Worm (Caenorhabditis elegans) whole organism, mixed stage, embryonic: ENCODE results near the gene H01G02.1.

Experiments
- elt-1 ChIP-seq: sonication (generic microtip); optimal IDR thresholded peaks from 2 replicates; lab custom pipeline; 2017; ENCODE audit warnings: missing genetic modification characterization, mild to moderate bottlenecking, missing compliant biosample characterization, antibody characterized with exemption, moderate library complexity, borderline replicate concordance; ENCODE audit not compliant: insufficient read depth
- lin-13 ChIP-seq: fragments of 150-350 bp; optimal IDR thresholded peaks from 2 replicates; lab custom pipeline; 2014; ENCODE audit warnings: missing biosample characterization, missing genetic modification characterization
- lsy-2 ChIP-seq: fragments of 150-350 bp; optimal IDR thresholded peaks from 2 replicates; lab custom pipeline; 2014; ENCODE audit warnings: missing biosample characterization, missing genetic modification characterization
- mep-1 ChIP-seq: fragments of 150-350 bp; optimal IDR thresholded peaks from 2 replicates; lab custom pipeline; 2017; ENCODE audit warnings: missing biosample characterization, missing genetic modification reagents, missing genetic modification characterization, inconsistent platforms
- nhr-2 ChIP-seq: fragments of 150-350 bp; optimal IDR thresholded peaks from 2 replicates; lab custom pipeline; 2014; ENCODE audit warnings: missing biosample characterization, missing genetic modification characterization
- nhr-237 ChIP-seq: fragments of 150-350 bp; optimal IDR thresholded peaks from 2 replicates; lab custom pipeline; 2014; ENCODE audit warnings: missing biosample characterization, missing genetic modification characterization
- snpc-4 ChIP-seq: fragments of 150-350 bp; optimal IDR thresholded peaks from 2 replicates; lab custom pipeline; 2014; ENCODE audit warnings: missing biosample characterization, missing genetic modification characterization
- unc-62 ChIP-seq: fragments of 150-350 bp; optimal IDR thresholded peaks from 2 replicates; lab custom pipeline; 2014; ENCODE audit warnings: missing biosample characterization, missing genetic modification reagents, missing genetic modification characterization
- ztf-11 ChIP-seq: fragments of 150-350 bp; optimal IDR thresholded peaks from 2 replicates; lab custom pipeline; 2014; ENCODE audit warnings: missing biosample characterization, missing genetic modification characterization

DNA sequence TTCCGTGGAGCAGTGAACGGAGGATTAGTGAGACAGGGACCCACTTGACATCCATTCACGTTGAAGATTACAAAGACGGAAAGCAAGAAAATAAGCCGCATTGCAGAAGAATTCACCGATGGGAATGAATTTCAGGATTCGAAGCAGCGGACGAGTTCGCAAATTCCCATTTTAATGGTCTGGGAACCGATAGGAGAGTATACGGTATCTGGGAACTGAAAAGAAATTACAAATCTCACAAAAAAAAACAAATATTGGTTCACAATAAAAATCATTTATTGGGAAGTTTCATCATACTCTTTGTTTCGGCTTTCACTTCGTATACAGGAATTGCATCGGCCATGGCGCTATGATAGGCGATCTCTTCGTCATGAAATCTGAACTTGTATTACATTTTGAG, 49.0 kb downstream of the H01G02.1 start, which contains the start of gene T12A7.10:
- no peak for TF ChIP-seq unc-62 (GFP tag; lab: Kevin White, UChicago)
- no peak for TF ChIP-seq ztf-11 (tag; lab: Kevin White, UChicago)
- TF ChIP-seq mep-1 = no peak
- TF ChIP-seq nhr-2 (tag; lab: Kevin White, UChicago) = no peak
- no peak for TF ChIP-seq lsy-2
- TF ChIP-seq nhr-237 (tag; lab: Kevin White, UChicago) = no peak
- TF ChIP-seq snpc-4 (tag; lab: Kevin White, UChicago) = no peak
- TF ChIP-seq elt-1 (tag; lab: Kevin White, UChicago) = no peak
- TF ChIP-seq lin-13 (tag; lab: Kevin White, UChicago) = no peak
